Worm (Caenorhabditis elegans): ENCODE data around the gene C06G4.6.
A peak's percentile ranks its signal among the peaks of the same experiment; 100 is the strongest.

Gene C06G4.6

DNA sequence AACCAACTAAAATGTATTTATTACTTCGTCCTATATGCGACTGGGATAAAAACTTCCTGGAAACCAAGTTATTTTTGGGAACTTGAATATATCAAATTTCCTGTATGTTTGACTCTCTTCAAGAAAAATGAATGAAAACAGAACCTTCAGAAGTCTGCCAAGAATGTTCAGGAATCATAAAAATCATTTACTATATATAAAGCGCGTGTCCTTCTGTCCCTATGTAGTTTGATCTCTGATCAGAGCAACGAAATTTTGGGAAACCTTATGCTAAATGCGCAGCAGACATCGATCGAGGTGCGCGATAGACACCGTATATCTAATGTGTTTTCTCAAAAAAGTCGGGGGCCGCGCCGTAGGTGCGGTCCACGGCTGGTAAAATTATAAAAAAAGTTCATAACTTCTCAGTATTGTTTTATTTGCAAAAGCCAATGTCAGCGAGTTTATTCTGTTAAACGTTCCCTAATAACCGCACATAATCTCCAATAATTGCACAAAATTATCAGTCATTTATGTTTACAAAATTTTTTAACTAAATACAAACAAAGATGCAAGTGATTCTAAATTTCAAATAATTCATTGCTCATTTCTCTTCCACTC, 6.6 kb upstream of the C06G4.6 start:
- no peak for TF ChIP-seq blmp-1 (tag; optimal IDR thresholded peaks at IDR 0.05)
- no peak for TF ChIP-seq flh-1 (GFP tag; optimal IDR thresholded peaks at IDR 0.05)
- no peak for TF ChIP-seq elt-1 (tag; optimal IDR thresholded peaks at IDR 0.05; ENCODE audit: borderline replicate concordance, insufficient read depth)
- no peak for TF ChIP-seq lin-13 (tag; optimal IDR thresholded peaks at IDR 0.05)
- TF ChIP-seq nhr-12 (tag; optimal IDR thresholded peaks at IDR 0.05), result no peak
- TF ChIP-seq ztf-11 (tag; optimal IDR thresholded peaks at IDR 0.05), result no peak
- no peak for TF ChIP-seq unc-39 (tag; optimal IDR thresholded peaks at IDR 0.05)
- no peak for TF ChIP-seq nhr-28 (tag; optimal IDR thresholded peaks at IDR 0.05)
- no peak for TF ChIP-seq tbx-8 (GFP tag; optimal IDR thresholded peaks at IDR 0.05)
- no peak for TF ChIP-seq elt-3 (tag; optimal IDR thresholded peaks at IDR 0.05)
- TF ChIP-seq sem-2 (GFP tag; optimal IDR thresholded peaks at IDR 0.05), result no peak
- no peak for TF ChIP-seq bed-3 (GFP tag; optimal IDR thresholded peaks at IDR 0.05)

DNA sequence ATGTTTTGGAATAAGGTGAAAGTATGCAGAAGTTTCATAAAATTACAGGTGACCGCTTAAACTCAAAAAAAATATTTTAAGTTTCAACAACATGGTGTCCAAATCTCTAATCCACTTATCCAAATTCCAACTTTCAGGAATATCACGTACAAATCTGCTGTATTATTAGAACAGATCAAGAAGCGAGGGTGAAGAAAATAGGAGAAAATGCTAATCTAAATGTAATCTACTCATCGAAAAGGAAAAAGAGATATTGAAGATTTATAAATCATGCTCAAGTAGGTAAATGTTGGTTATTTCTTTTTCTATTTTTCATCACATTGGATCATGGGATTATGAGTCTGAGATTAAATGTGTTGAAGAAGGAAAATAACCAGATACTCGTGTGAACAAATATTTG, 2.6 kb upstream of the C06G4.6 start:
- TF ChIP-seq hlh-1 (tag; optimal IDR thresholded peaks at IDR 0.05) (no peak), lin-32 (GFP tag; optimal IDR thresholded peaks at IDR 0.05) (no peak), unc-39 (tag; optimal IDR thresholded peaks at IDR 0.05) (no peak), mep-1 (tag; optimal IDR thresholded peaks at IDR 0.05) (no peak), sptf-1 (tag; optimal IDR thresholded peaks at IDR 0.05) (no peak), drap-1 (GFP tag; optimal IDR thresholded peaks at IDR 0.05) (no peak), ceh-83 (GFP tag; optimal IDR thresholded peaks at IDR 0.05) (no peak), nhr-237 (tag; optimal IDR thresholded peaks at IDR 0.05) (no peak), nhr-28 (tag; optimal IDR thresholded peaks at IDR 0.05) (no peak), lsy-2 (tag; optimal IDR thresholded peaks at IDR 0.05) (no peak), blmp-1 (tag; optimal IDR thresholded peaks at IDR 0.05) (no peak), pha-4 (tag; optimal IDR thresholded peaks at IDR 0.05) (no peak)

DNA sequence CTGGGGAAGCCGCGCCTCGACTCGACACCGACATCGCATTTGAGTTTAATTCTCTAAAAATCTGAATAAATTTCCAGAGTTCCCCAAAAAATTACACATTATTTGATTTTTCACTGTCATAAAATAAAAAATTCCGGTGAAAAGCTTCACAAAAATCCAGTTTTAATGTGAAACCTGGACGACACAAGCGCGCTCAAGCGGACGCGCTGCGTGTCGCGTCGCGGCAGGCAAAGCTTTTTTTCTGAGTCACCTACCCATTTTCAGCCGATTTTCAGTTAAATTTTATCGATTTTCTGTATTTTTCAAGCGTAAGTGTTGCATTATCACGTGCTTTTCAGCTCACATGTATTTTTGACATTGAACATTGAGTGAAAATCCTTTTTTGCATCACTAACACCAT, 5.6 kb downstream of the C06G4.6 start, which contains the start of gene cit-1.1:
Gene cit-1.1, minus strand, starts transcription at position 53 of the 400 bp plus-strand sequence.
- TF ChIP-seq nhr-76 (tag; optimal IDR thresholded peaks at IDR 0.05) (no peak), elt-3 (tag; optimal IDR thresholded peaks at IDR 0.05) (no peak), ham-2 (GFP tag; optimal IDR thresholded peaks at IDR 0.05) (no peak), snpc-4 (tag; optimal IDR thresholded peaks at IDR 0.05) (no peak), sptf-1 (tag; optimal IDR thresholded peaks at IDR 0.05) (no peak), mep-1 (tag; optimal IDR thresholded peaks at IDR 0.05) (peak; percentile 25), ztf-11 (tag; optimal IDR thresholded peaks at IDR 0.05) (no peak), flh-1 (GFP tag; optimal IDR thresholded peaks at IDR 0.05) (no peak), lin-32 (GFP tag; optimal IDR thresholded peaks at IDR 0.05) (no peak), lsy-2 (tag; optimal IDR thresholded peaks at IDR 0.05) (peak; percentile 35), nhr-12 (tag; optimal IDR thresholded peaks at IDR 0.05) (no peak)

DNA sequence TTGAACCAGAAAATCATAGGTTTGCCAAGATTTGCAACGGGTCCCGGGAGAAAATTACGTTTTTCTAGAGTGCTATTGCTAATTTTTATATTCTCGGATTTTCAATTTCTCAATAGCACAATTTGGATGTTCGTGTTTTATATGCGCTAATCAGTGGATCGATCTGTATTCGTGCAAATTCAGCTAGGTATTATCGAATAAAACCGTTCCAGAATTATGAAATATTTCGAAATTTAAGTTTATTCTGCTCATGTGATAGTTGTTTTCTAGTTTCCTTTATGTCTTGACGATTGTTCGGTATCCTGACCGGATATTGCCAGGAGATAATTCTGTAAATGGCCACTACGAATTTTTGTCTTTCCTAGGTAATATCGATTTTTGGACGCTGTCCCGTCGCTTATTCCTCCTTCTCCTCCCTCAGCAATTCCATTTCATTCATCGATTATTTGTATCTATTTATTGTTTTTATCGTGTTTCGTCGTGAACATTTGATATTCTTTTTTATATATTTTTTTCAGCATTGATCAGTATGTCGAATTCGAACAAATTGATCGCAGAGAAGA, 6.2 kb downstream of the C06G4.6 start, which contains the start of gene cit-1.2:
Gene cit-1.2, plus strand, starts transcription at position 513 of the 563 bp plus-strand sequence.
- TF ChIP-seq unc-62 (GFP tag; optimal IDR thresholded peaks at IDR 0.05) (no peak), ces-1 (GFP tag; optimal IDR thresholded peaks at IDR 0.05) (no peak), nhr-237 (tag; optimal IDR thresholded peaks at IDR 0.05) (no peak), nhr-28 (tag; optimal IDR thresholded peaks at IDR 0.05) (no peak), ham-2 (GFP tag; optimal IDR thresholded peaks at IDR 0.05) (no peak), lin-13 (tag; optimal IDR thresholded peaks at IDR 0.05) (no peak), nhr-76 (tag; optimal IDR thresholded peaks at IDR 0.05) (no peak), mep-1 (tag; optimal IDR thresholded peaks at IDR 0.05) (no peak), cnd-1 (tag; optimal IDR thresholded peaks at IDR 0.05) (no peak), snpc-4 (tag; optimal IDR thresholded peaks at IDR 0.05) (no peak), ceh-83 (GFP tag; optimal IDR thresholded peaks at IDR 0.05) (no peak), elt-1 (tag; optimal IDR thresholded peaks at IDR 0.05; ENCODE audit: borderline replicate concordance, insufficient read depth) (no peak), elt-3 (tag; optimal IDR thresholded peaks at IDR 0.05) (no peak), drap-1 (GFP tag; optimal IDR thresholded peaks at IDR 0.05) (no peak), nhr-2 (tag; optimal IDR thresholded peaks at IDR 0.05) (no peak)

DNA sequence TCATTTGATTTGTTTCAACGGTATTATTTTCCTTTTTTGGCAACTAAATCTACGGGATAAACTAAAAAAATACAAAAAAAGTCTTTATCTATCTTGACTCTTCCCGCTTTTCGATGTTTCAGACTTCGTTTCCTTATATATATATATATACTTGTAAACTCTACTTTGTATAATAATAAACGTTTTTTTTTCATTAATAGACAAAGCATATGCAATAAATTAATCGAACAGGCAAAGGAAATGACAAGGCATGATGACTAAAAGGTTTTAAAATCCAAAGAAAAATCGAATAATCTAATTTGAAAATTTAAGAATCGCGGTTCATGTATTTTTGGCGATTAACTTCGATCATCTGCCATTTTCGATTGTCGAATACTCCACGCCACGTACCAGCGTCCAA, 9.4 kb downstream of the C06G4.6 start:
- TF ChIP-seq zip-8 (tag; optimal IDR thresholded peaks at IDR 0.05) (no peak), nhr-76 (tag; optimal IDR thresholded peaks at IDR 0.05) (no peak), unc-120 (tag; optimal IDR thresholded peaks at IDR 0.05; ENCODE audit: poor library complexity, severe bottlenecking) (no peak), drap-1 (GFP tag; optimal IDR thresholded peaks at IDR 0.05) (no peak)
